Worm (Caenorhabditis elegans) whole organism, mixed stage, embryonic: Measurements from ENCODE around the gene sft-4.

Source experiments
- M03D4.4 ChIP-seq: sonication (generic microtip); optimal IDR thresholded peaks from 2 replicates; lab custom pipeline; 2017; ENCODE audit warnings: mild to moderate bottlenecking, missing genetic modification characterization, missing compliant biosample characterization
- bed-3 ChIP-seq: fragments of 200-800 bp; sonication (Bioruptor generic); optimal IDR thresholded peaks from 3 replicates; lab custom pipeline; 2018; ENCODE audit warnings: mild to moderate bottlenecking, missing genetic modification characterization, moderate library complexity, missing compliant biosample characterization
- blmp-1 ChIP-seq: fragments of 150-350 bp; optimal IDR thresholded peaks from 2 replicates; lab custom pipeline; 2014; ENCODE audit warnings: missing biosample characterization, missing genetic modification characterization
- ceh-39 ChIP-seq: fragments of 150-350 bp; optimal IDR thresholded peaks from 2 replicates; lab custom pipeline; 2014; ENCODE audit warnings: missing biosample characterization, missing genetic modification characterization
- ceh-43 ChIP-seq: fragments of 200-800 bp; sonication (Bioruptor generic); optimal IDR thresholded peaks from 2 replicates; lab custom pipeline; 2018; ENCODE audit warnings: mild to moderate bottlenecking, missing genetic modification characterization, moderate library complexity, missing compliant biosample characterization
- ceh-83 ChIP-seq: fragments of 200-800 bp; sonication (Bioruptor generic); optimal IDR thresholded peaks from 2 replicates; lab custom pipeline; 2018; ENCODE audit warnings: mild to moderate bottlenecking, missing genetic modification characterization, missing compliant biosample characterization
- ces-1 ChIP-seq: fragments of 150-350 bp; optimal IDR thresholded peaks from 2 replicates; lab custom pipeline; 2014; ENCODE audit warnings: missing biosample characterization, missing genetic modification reagents, missing genetic modification characterization
- cnd-1 ChIP-seq: fragments of 200-800 bp; sonication (Bioruptor generic); optimal IDR thresholded peaks from 2 replicates; lab custom pipeline; 2018; ENCODE audit warnings: mild to moderate bottlenecking, missing genetic modification characterization, missing compliant biosample characterization
- drap-1 ChIP-seq: fragments of 200-800 bp; sonication (Bioruptor generic); optimal IDR thresholded peaks from 3 replicates; lab custom pipeline; 2018; ENCODE audit warnings: mild to moderate bottlenecking, missing genetic modification characterization, missing compliant biosample characterization
- elt-1 ChIP-seq: sonication (generic microtip); optimal IDR thresholded peaks from 2 replicates; lab custom pipeline; 2017; ENCODE audit warnings: missing genetic modification characterization, mild to moderate bottlenecking, missing compliant biosample characterization, antibody characterized with exemption, moderate library complexity, borderline replicate concordance; ENCODE audit not compliant: insufficient read depth
- elt-3 ChIP-seq: fragments of 150-350 bp; optimal IDR thresholded peaks from 2 replicates; lab custom pipeline; 2014; ENCODE audit warnings: missing biosample characterization, missing genetic modification characterization
- flh-1 ChIP-seq: fragments of 200-800 bp; sonication (Bioruptor generic); optimal IDR thresholded peaks from 2 replicates; lab custom pipeline; 2018; ENCODE audit warnings: mild to moderate bottlenecking, missing genetic modification characterization, moderate library complexity, missing compliant biosample characterization
- ham-2 ChIP-seq: fragments of 200-800 bp; sonication (Bioruptor generic); optimal IDR thresholded peaks from 2 replicates; lab custom pipeline; 2018; ENCODE audit warnings: mild to moderate bottlenecking, missing genetic modification characterization, missing compliant biosample characterization
- hlh-1 ChIP-seq: fragments of 150-350 bp; optimal IDR thresholded peaks from 2 replicates; lab custom pipeline; 2014; ENCODE audit warnings: missing biosample characterization, missing genetic modification reagents, missing genetic modification characterization
- lin-13 ChIP-seq: fragments of 150-350 bp; optimal IDR thresholded peaks from 2 replicates; lab custom pipeline; 2014; ENCODE audit warnings: missing biosample characterization, missing genetic modification characterization
- lin-32 ChIP-seq: fragments of 200-800 bp; sonication (Bioruptor generic); optimal IDR thresholded peaks from 2 replicates; lab custom pipeline; 2018; ENCODE audit warnings: mild to moderate bottlenecking, missing genetic modification characterization, missing compliant biosample characterization
- lsy-2 ChIP-seq: fragments of 150-350 bp; optimal IDR thresholded peaks from 2 replicates; lab custom pipeline; 2014; ENCODE audit warnings: missing biosample characterization, missing genetic modification characterization
- mab-5 ChIP-seq: fragments of 150-350 bp; optimal IDR thresholded peaks from 2 replicates; lab custom pipeline; 2014; ENCODE audit warnings: missing biosample characterization, missing genetic modification characterization
- mep-1 ChIP-seq: fragments of 150-350 bp; optimal IDR thresholded peaks from 2 replicates; lab custom pipeline; 2017; ENCODE audit warnings: missing biosample characterization, missing genetic modification reagents, missing genetic modification characterization, inconsistent platforms
- mls-2 ChIP-seq: sonication (generic microtip); optimal IDR thresholded peaks from 2 replicates; lab custom pipeline; 2016; ENCODE audit warnings: mild to moderate bottlenecking, missing genetic modification characterization, moderate library complexity, missing compliant biosample characterization
- nhr-12 ChIP-seq: fragments of 150-350 bp; optimal IDR thresholded peaks from 2 replicates; lab custom pipeline; 2014; ENCODE audit warnings: missing biosample characterization, missing genetic modification characterization
- nhr-2 ChIP-seq: fragments of 150-350 bp; optimal IDR thresholded peaks from 2 replicates; lab custom pipeline; 2014; ENCODE audit warnings: missing biosample characterization, missing genetic modification characterization
- nhr-237 ChIP-seq: fragments of 150-350 bp; optimal IDR thresholded peaks from 2 replicates; lab custom pipeline; 2014; ENCODE audit warnings: missing biosample characterization, missing genetic modification characterization
- nhr-28 ChIP-seq: fragments of 150-350 bp; optimal IDR thresholded peaks from 2 replicates; lab custom pipeline; 2014; ENCODE audit warnings: missing biosample characterization, missing genetic modification characterization
- nhr-76 ChIP-seq: sonication (generic microtip); optimal IDR thresholded peaks from 2 replicates; lab custom pipeline; 2017; ENCODE audit warnings: missing biosample characterization, missing genetic modification characterization
- pha-4 ChIP-seq: fragments of 150-350 bp; optimal IDR thresholded peaks from 2 replicates; lab custom pipeline; 2018; ENCODE audit warnings: missing biosample characterization, missing genetic modification reagents, missing genetic modification characterization
- sem-2 ChIP-seq: fragments of 200-800 bp; sonication (Bioruptor generic); optimal IDR thresholded peaks from 2 replicates; lab custom pipeline; 2018; ENCODE audit warnings: mild to moderate bottlenecking, missing genetic modification characterization, missing compliant biosample characterization
- snpc-4 ChIP-seq: fragments of 150-350 bp; optimal IDR thresholded peaks from 2 replicates; lab custom pipeline; 2014; ENCODE audit warnings: missing biosample characterization, missing genetic modification characterization
- sptf-1 ChIP-seq: sonication (generic microtip); optimal IDR thresholded peaks from 2 replicates; lab custom pipeline; 2017; ENCODE audit warnings: mild to moderate bottlenecking, missing genetic modification characterization, moderate library complexity, missing compliant biosample characterization
- tbx-8 ChIP-seq: fragments of 200-800 bp; sonication (Bioruptor generic); optimal IDR thresholded peaks from 2 replicates; lab custom pipeline; 2018; ENCODE audit warnings: mild to moderate bottlenecking, missing genetic modification characterization, moderate library complexity, missing compliant biosample characterization
- unc-120 ChIP-seq: sonication (generic microtip); optimal IDR thresholded peaks from 2 replicates; lab custom pipeline; 2017; ENCODE audit warnings: missing genetic modification characterization, missing compliant biosample characterization; ENCODE audit not compliant: poor library complexity, severe bottlenecking
- unc-39 ChIP-seq: fragments of 150-350 bp; optimal IDR thresholded peaks from 2 replicates; lab custom pipeline; 2014; ENCODE audit warnings: missing biosample characterization, missing genetic modification characterization
- unc-62 ChIP-seq: fragments of 150-350 bp; optimal IDR thresholded peaks from 2 replicates; lab custom pipeline; 2014; ENCODE audit warnings: missing biosample characterization, missing genetic modification reagents, missing genetic modification characterization
- zip-8 ChIP-seq: fragments of 150-350 bp; optimal IDR thresholded peaks from 2 replicates; lab custom pipeline; 2014; ENCODE audit warnings: missing biosample characterization, missing genetic modification characterization
- ztf-11 ChIP-seq: fragments of 150-350 bp; optimal IDR thresholded peaks from 2 replicates; lab custom pipeline; 2014; ENCODE audit warnings: missing biosample characterization, missing genetic modification characterization

Gene sft-4

DNA sequence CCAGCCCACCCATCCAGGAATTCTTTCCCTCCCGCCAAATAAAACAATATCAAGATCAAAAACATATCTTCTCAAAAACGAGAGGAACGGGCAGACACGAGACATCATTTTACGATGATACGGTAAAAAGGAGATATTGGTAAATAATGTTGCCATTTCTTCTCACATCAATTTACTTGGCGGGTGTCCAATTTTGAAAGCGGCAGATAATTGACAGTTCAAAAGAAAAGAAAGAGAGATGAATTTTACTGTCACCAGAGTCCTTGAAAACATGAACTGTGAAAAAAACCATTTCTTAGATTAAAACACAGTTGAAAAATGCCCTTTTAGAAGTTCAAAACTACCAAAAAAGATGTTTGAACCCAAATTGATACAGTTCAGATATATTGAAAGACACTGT, 30.2 kb upstream of the sft-4 start:
- TF ChIP-seq unc-62 (GFP tag; lab: Kevin White, UChicago) (peak; percentile 15), sptf-1 (no peak)

DNA sequence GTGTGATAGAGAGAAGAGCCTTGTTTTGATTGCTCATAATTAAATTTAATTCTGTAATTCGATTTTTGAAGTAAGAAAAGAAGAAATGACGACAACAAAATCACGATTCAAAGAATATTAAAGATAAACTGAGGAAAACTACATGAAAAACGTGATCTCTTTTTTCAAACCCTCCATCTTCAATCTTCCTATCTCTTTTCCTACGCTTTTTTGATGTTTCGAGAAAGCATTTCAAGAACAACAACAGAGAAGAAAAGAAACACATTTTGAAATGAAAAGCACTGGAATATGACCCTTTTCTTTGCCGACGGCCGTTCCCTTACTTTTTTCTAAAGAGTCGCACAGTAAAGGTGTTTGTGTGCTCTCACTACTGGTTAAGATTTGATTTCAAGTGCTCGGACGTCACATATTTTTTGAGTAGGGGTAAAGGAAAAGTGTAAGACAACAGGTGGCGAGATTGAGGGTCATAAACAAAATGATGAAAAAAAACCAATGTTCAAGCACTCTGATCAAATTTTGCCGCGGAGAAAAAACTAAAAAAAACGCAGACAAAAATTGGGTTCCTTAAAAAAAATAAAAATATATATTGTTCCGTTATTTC, 25.4 kb upstream of the sft-4 start, which contains the start of gene F13D11.3:
Gene F13D11.3, minus strand, starts transcription at position 51 of the 601 bp plus-strand sequence.
- TF ChIP-seq nhr-2 (tag; lab: Kevin White, UChicago), result no peak
- TF ChIP-seq hlh-1, result peak; percentile 77

DNA sequence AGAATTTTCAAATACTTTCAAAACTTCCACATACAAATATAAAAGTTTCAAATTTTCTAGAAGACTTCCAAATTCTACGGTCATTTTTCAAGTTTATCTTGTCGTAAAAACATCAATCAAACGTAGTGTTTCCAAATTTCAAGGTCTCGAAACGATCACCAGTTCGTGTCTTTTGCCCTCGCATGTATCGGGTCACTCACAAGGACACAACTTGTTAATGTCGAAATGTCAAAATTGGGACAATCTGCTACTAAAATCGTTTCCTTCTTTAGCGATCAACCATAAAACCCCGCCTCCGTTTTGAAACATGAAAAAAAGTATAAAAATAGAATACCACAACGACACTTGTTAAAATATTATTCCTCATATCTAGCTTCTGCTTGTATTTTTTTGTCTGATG, 23.0 kb upstream of the sft-4 start:
- TF ChIP-seq tbx-8 (GFP tag; lab: Kevin White, UChicago) (no peak), nhr-76 (no peak), unc-39 (tag; lab: Kevin White, UChicago) (no peak), nhr-2 (tag; lab: Kevin White, UChicago) (no peak), cnd-1 (tag; lab: Kevin White, UChicago) (no peak), lin-32 (GFP tag; lab: Kevin White, UChicago) (no peak), blmp-1 (tag; lab: Kevin White, UChicago) (no peak), elt-3 (tag; lab: Kevin White, UChicago) (no peak), pha-4 (no peak), ceh-43 (no peak)

DNA sequence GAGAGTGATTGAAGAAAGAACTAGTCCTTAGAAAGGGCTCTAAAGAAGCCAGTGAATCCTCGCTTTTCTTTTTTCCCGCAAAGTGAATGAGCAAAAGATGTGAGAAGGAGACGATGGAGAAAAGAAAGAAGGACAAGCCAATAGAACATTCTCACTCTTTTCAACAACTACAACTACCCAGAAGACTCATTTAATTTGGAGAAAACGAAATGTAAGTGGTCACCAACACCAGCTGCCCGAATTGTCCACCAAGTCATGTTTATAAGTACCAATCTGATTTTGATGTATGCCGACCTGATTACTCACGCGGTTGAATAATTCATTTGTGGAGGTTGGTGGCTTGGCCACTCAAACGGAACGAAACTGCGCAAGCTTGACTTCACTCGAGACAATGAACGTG, 22.1 kb upstream of the sft-4 start:
- TF ChIP-seq zip-8, result no peak
- TF ChIP-seq ces-1 (GFP tag; lab: Kevin White, UChicago), result peak; percentile 92
- TF ChIP-seq, all 35 proteins: peak for 1

DNA sequence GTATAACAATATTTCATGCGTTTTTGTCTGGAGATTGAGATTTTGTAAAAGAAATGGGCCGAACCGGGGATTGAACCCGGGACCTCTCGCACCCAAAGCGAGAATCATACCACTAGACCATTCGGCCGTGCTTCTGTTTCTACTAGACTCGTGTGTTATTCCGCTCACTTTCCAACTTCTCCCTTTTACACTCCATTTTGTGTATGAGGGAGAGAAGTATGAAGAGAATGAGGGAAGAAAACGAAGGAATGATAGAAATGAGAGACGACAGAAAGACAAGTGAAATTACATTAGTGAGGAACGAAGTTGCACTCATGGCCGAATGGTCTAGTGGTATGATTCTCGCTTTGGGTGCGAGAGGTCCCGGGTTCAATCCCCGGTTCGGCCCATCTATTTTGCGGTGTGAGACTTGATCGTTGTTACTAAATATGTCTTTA, 20.7 kb upstream of the sft-4 start:
- TF ChIP-seq mls-2 (tag; lab: Kevin White, UChicago) (peak; percentile 89), mab-5 (no peak), unc-62 (GFP tag; lab: Kevin White, UChicago) (peak; percentile 78), ceh-39 (tag; lab: Kevin White, UChicago) (no peak), pha-4 (peak; percentile 33), zip-8 (no peak), snpc-4 (tag; lab: Kevin White, UChicago) (no peak), mep-1 (tag; lab: Kevin White, UChicago) (peak; percentile 49), ces-1 (GFP tag; lab: Kevin White, UChicago) (peak; percentile 98), drap-1 (GFP tag; lab: Kevin White, UChicago) (peak; percentile 95), ztf-11 (tag; lab: Kevin White, UChicago) (no peak), sptf-1 (peak; percentile 93), M03D4.4 (tag; lab: Kevin White, UChicago) (peak; percentile 91), sem-2 (peak; percentile 66), bed-3 (peak; percentile 84), lin-32 (GFP tag; lab: Kevin White, UChicago) (peak; percentile 87), elt-3 (tag; lab: Kevin White, UChicago) (peak; percentile 57), tbx-8 (GFP tag; lab: Kevin White, UChicago) (peak; percentile 84), nhr-237 (peak; percentile 86), flh-1 (GFP tag; lab: Kevin White, UChicago) (peak; percentile 67), unc-39 (tag; lab: Kevin White, UChicago) (peak; percentile 28), ceh-43 (peak; percentile 72), lsy-2 (peak; percentile 50), blmp-1 (tag; lab: Kevin White, UChicago) (no peak), nhr-28 (tag; lab: Kevin White, UChicago) (peak; percentile 72), ceh-83 (GFP tag; lab: Kevin White, UChicago) (peak; percentile 63), elt-1 (tag; lab: Kevin White, UChicago) (peak; percentile 23), nhr-76 (no peak), ham-2 (GFP tag; lab: Kevin White, UChicago) (peak; percentile 83), unc-120 (tag; lab: Kevin White, UChicago) (peak; percentile 96), cnd-1 (tag; lab: Kevin White, UChicago) (peak; percentile 71), hlh-1 (peak; percentile 65), lin-13 (tag; lab: Kevin White, UChicago) (peak; percentile 34), nhr-2 (tag; lab: Kevin White, UChicago) (no peak), nhr-12 (tag; lab: Kevin White, UChicago) (peak; percentile 34)
